Worm (Caenorhabditis elegans): ENCODE data around the gene E02H1.1.

E02H1.1 gene

ce11 chrII:9617902-9618245, 26.9 kb upstream of the E02H1.1 start:
- TF ChIP-seq skn-1 (tag; optimal IDR thresholded peaks at IDR 0.05) (no peak), nhr-43 (tag; optimal IDR thresholded peaks at IDR 0.05; ENCODE audit: poor library complexity, severe bottlenecking) (peak; percentile 69), ztf-11 (tag; optimal IDR thresholded peaks at IDR 0.05) (no peak), lsy-12 (tag; optimal IDR thresholded peaks at IDR 0.05) (no peak), R02D3.7 (tag; optimal IDR thresholded peaks at IDR 0.05) (peak; percentile 11), unc-62 (GFP tag; optimal IDR thresholded peaks at IDR 0.05) (no peak), egl-27 (tag; optimal IDR thresholded peaks at IDR 0.05) (no peak), tbx-2 (tag; optimal IDR thresholded peaks at IDR 0.05) (no peak), elt-2 (tag; optimal IDR thresholded peaks at IDR 0.05) (peak; percentile 10)

- TF ChIP-seq lin-15B (tag; optimal IDR thresholded peaks at IDR 0.05): no peak
- TF ChIP-seq nfya-1 (tag; optimal IDR thresholded peaks at IDR 0.05; ENCODE audit: insufficient read depth): peak; percentile 34
- TF ChIP-seq nhr-12 (tag; optimal IDR thresholded peaks at IDR 0.05): no peak
- no peak for TF ChIP-seq snpc-4 (tag; optimal IDR thresholded peaks at IDR 0.05)
- TF ChIP-seq R02D3.7 (tag; optimal IDR thresholded peaks at IDR 0.05): no peak
- TF ChIP-seq elt-1 (tag; optimal IDR thresholded peaks at IDR 0.05): no peak
- no peak for TF ChIP-seq mml-1 (tag; optimal IDR thresholded peaks at IDR 0.05)
- no peak for TF ChIP-seq nhr-25 (tag; optimal IDR thresholded peaks at IDR 0.05)
- TF ChIP-seq nhr-76 (tag; optimal IDR thresholded peaks at IDR 0.05): no peak
- no peak for TF ChIP-seq nhr-67 (tag; optimal IDR thresholded peaks at IDR 0.05)
- no peak for TF ChIP-seq tbx-2 (tag; optimal IDR thresholded peaks at IDR 0.05)
- peak; percentile 35 for TF ChIP-seq jun-1 (tag; optimal IDR thresholded peaks at IDR 0.05)
- no peak for TF ChIP-seq ztf-11 (tag; optimal IDR thresholded peaks at IDR 0.05)
- no peak for TF ChIP-seq lin-39 (tag; optimal IDR thresholded peaks at IDR 0.05)
- TF ChIP-seq fkh-2 (tag; optimal IDR thresholded peaks at IDR 0.05): no peak
- peak; percentile 74 for TF ChIP-seq ceh-28 (tag; optimal IDR thresholded peaks at IDR 0.05)
- no peak for TF ChIP-seq lsy-12 (tag; optimal IDR thresholded peaks at IDR 0.05)
- TF ChIP-seq nhr-237 (tag; optimal IDR thresholded peaks at IDR 0.05): no peak
- TF ChIP-seq ama-1 (optimal IDR thresholded peaks at IDR 0.05): peak; percentile 41
- no peak for TF ChIP-seq eor-1 (tag; optimal IDR thresholded peaks at IDR 0.05)
- peak; percentile 14 for TF ChIP-seq daf-12 (tag; optimal IDR thresholded peaks at IDR 0.05)
- no peak for TF ChIP-seq nhr-28 (tag; optimal IDR thresholded peaks at IDR 0.05)
- TF ChIP-seq elt-3 (tag; optimal IDR thresholded peaks at IDR 0.05): no peak
- TF ChIP-seq ceh-82 (tag; optimal IDR thresholded peaks at IDR 0.05): no peak
- TF ChIP-seq nhr-77 (tag; optimal IDR thresholded peaks at IDR 0.05): no peak
- no peak for TF ChIP-seq unc-62 (GFP tag; optimal IDR thresholded peaks at IDR 0.05)
- TF ChIP-seq nhr-11 (tag; optimal IDR thresholded peaks at IDR 0.05): no peak
- TF ChIP-seq egl-5 (tag; optimal IDR thresholded peaks at IDR 0.05): no peak
- no peak for TF ChIP-seq hmg-11 (tag; optimal IDR thresholded peaks at IDR 0.05)
- no peak for TF ChIP-seq ZK546.5 (tag; optimal IDR thresholded peaks at IDR 0.05)
- no peak for TF ChIP-seq ceh-16 (tag; optimal IDR thresholded peaks at IDR 0.05)
- TF ChIP-seq mdl-1 (tag; optimal IDR thresholded peaks at IDR 0.05): no peak
- no peak for TF ChIP-seq fos-1 (tag; optimal IDR thresholded peaks at IDR 0.05)
These were observed 26.3 kb upstream of the E02H1.1 start, which contains the start of gene hal-3 for ce11 chrII:9617039-9617901. Gene hal-3, minus strand, starts transcription at chrII:9617125.

DNA sequence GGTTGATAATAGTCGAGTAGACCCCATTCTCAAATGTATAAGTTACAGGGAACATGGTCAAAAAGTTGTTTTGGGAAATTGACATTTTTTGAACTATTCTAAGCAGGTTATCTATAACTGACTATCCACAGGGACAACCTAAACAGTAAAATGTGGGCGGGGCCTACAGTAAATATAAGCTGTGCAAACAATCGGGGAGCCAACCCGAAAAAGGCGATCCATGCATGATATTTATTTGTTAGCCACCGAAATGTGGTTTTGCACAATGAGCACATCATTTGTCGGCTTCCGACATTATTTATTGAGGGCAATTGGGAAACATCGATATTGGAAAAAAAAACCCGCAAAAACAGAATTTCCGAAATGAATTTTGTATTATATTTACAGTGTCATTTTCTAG, 23.8 kb upstream of the E02H1.1 start, which contains the start of gene hlh-6:
Gene hlh-6, minus strand, starts transcription at position 101 of the 400 bp plus-strand sequence.
- TF ChIP-seq unc-39 (tag; optimal IDR thresholded peaks at IDR 0.05) (no peak), R02D3.7 (tag; optimal IDR thresholded peaks at IDR 0.05) (no peak), nhr-23 (tag; optimal IDR thresholded peaks at IDR 0.05) (no peak), nhr-76 (tag; optimal IDR thresholded peaks at IDR 0.05) (no peak), sea-2 (GFP tag; optimal IDR thresholded peaks at IDR 0.05) (no peak), eor-1 (tag; optimal IDR thresholded peaks at IDR 0.05) (no peak), fkh-10 (GFP tag; optimal IDR thresholded peaks at IDR 0.05) (no peak), ceh-9 (tag; optimal IDR thresholded peaks at IDR 0.05) (no peak), fos-1 (tag; optimal IDR thresholded peaks at IDR 0.05) (no peak), jun-1 (tag; optimal IDR thresholded peaks at IDR 0.05) (no peak), zag-1 (tag; optimal IDR thresholded peaks at IDR 0.05) (no peak)
